Worm (Caenorhabditis elegans): Measurements from ENCODE around the gene Y54G2A.11.

ce11 chrIV:2758079-2758478 lies 13.5 kb downstream of the Y54G2A.11 start:
- no peak for TF ChIP-seq egl-27 (tag; optimal IDR thresholded peaks at IDR 0.05)
- TF ChIP-seq nfya-1 (tag; optimal IDR thresholded peaks at IDR 0.05; ENCODE audit: insufficient read depth) = no peak
- TF ChIP-seq fos-1 (tag; optimal IDR thresholded peaks at IDR 0.05) = no peak
- TF ChIP-seq mdl-1 (tag; optimal IDR thresholded peaks at IDR 0.05) = no peak
- no peak for TF ChIP-seq pha-4 (tag; optimal IDR thresholded peaks at IDR 0.05)
- TF ChIP-seq ama-1 (optimal IDR thresholded peaks at IDR 0.05) = no peak
- TF ChIP-seq tbx-2 (tag; optimal IDR thresholded peaks at IDR 0.05) = no peak
- TF ChIP-seq lin-15B (tag; optimal IDR thresholded peaks at IDR 0.05) = no peak
- TF ChIP-seq ceh-82 (tag; optimal IDR thresholded peaks at IDR 0.05) = no peak
- no peak for TF ChIP-seq jun-1 (tag; optimal IDR thresholded peaks at IDR 0.05)
- no peak for TF ChIP-seq pqm-1 (tag; optimal IDR thresholded peaks at IDR 0.05)
- TF ChIP-seq aly-2 (tag; optimal IDR thresholded peaks at IDR 0.05) = no peak

Measured in whole organism, L3 larva.